Worm (Caenorhabditis elegans): ENCODE measurements around the gene C03B8.3.

ce11 chrIII:7763503-7763902 lies 51.4 kb downstream of the C03B8.3 start, which contains the start of gene mtx-2:
- TF ChIP-seq unc-39 (tag; optimal IDR thresholded peaks at IDR 0.05) (no peak), lin-13 (GFP tag; optimal IDR thresholded peaks at IDR 0.05) (no peak)
